Worm (Caenorhabditis elegans): ENCODE results near the gene rsu-1.
A peak's percentile ranks its signal among the peaks of the same experiment; 100 is the strongest.
"Not testable (repeated sequence)": the region's sequence is repeated elsewhere in the genome, so short reads cannot be mapped to it uniquely, and the experiment has no call there.

rsu-1 gene

DNA sequence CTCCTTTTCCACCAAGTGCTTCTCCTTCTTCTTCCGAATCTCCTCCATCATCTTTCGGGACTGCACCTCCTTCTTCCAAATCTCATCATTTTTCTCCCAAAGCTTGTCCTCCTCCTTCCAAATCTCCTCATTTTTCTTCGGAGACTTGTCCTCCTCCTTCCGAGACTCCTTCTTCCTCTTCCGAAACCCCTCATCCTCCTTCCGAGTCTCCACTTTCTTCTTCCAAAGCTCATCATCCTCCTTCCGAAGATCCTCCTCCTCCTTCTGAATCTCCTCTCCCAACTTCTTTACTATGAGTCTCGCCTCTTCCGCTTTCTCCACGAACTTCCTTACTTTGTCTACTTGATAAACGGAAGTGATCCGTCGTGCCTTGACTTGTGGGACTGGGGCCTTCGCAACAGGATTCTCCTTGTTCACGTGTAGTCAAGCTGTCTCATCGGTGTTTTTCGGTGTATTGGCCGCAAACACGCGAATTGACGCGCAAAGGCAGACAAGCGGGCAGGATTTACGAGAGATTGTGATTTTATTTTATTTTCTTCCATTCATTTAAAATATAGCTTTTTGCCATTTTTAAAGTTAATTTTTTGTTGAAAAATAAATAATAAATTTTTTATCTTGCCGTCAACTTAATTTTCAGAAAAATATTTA is 19.1 kb upstream of the rsu-1 start, which contains the start of the genes K01A11.3 and C34C12.12:
K01A11.3 (minus strand) TSS at position 51 of the 648 bp plus-strand sequence.
C34C12.12 (plus strand) TSS at position 632 of the 648 bp plus-strand sequence.
- TF ChIP-seq ets-4 (tag; optimal IDR thresholded peaks at IDR 0.05) (no peak), K09A11.1 (tag; optimal IDR thresholded peaks at IDR 0.05; ENCODE audit: insufficient read depth) (no peak), ahr-1 (tag; optimal IDR thresholded peaks at IDR 0.05) (no peak), hlh-13 (GFP tag; optimal IDR thresholded peaks at IDR 0.05) (no peak), ztf-16 (tag; optimal IDR thresholded peaks at IDR 0.05) (no peak), unc-86 (tag; optimal IDR thresholded peaks at IDR 0.05) (no peak), fax-1 (tag; optimal IDR thresholded peaks at IDR 0.05) (no peak), C08G9.2 (tag; optimal IDR thresholded peaks at IDR 0.05) (no peak), ceh-6 (GFP tag; optimal IDR thresholded peaks at IDR 0.05) (no peak)

DNA sequence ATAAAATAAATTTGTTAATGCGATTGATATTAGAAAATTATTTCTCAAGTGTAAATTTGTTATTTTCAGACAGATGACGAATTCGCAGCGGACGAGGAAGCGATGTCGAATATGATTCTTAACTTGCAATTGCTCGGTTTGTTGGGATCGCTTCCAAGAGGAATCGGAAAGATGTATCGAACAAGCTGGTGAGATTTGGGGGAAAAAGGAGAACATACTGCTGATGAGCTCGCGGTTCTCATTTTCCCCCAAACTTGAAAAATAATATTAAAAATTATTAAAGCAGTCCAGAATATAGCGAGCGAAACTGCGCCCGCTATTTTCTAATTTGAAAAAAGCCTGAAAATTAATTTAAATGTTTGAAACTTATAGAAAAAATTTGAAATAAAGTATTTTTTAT is 18.3 kb upstream of the rsu-1 start, which contains the start of gene C34C12.2:
C34C12.2 (plus strand) TSS at position 301 of the 400 bp plus-strand sequence.
- not testable (repeated sequence) for TF ChIP-seq ceh-31, madf-2, elt-2 (tag; optimal IDR thresholded peaks at IDR 0.05)

DNA sequence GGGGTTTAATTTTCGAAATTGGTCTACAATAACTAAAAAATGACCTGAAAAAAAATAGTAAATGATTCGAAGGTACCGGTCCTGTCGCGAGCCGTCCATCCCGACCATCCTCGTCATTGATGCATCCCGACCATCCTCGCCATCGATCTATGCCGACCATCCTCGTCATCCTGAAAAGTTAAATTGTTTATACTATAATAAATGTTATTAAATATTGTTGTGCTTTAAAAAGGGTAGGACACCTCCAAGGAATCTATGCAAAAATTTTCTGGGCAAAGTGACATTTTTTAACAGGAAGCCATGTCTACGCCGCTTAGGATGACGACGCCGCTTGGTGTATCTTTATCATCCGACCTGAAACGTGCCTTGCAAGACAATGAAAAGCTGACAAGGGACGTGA is 17.8 kb upstream of the rsu-1 start, which contains the start of gene C34C12.1:
C34C12.1 (plus strand) TSS at position 301 of the 400 bp plus-strand sequence.
- TF ChIP-seq che-1, unc-86, eyg-1 (tag; optimal IDR thresholded peaks at IDR 0.05): not testable (repeated sequence)

DNA sequence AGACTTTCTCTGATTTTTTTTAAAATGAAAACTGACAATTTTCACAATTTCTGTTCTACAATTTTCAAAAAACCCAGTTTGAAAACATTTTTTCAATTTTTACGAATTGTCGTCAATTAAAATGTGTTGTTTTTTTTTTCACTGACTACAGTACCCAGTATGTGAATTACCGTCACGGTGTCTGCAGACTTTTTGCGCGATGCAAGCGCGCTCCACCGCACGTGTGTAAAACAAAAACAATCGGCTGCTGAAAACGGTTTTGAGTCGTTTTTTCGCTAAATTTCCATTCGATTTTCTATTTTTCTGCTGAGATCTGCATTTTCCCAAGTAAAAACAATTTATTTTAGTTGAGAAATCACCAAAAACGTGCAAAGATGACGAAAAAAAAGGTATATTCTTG is 15.6 kb upstream of the rsu-1 start:
- no peak for TF ChIP-seq eyg-1 (tag; optimal IDR thresholded peaks at IDR 0.05)
- TF ChIP-seq unc-55 (GFP tag; optimal IDR thresholded peaks at IDR 0.05) = peak; percentile 50
- no peak for TF ChIP-seq tbx-7 (tag; optimal IDR thresholded peaks at IDR 0.05)
- TF ChIP-seq ama-1 (optimal IDR thresholded peaks at IDR 0.05) = no peak
- no peak for TF ChIP-seq mec-3 (tag; optimal IDR thresholded peaks at IDR 0.05; ENCODE audit: borderline replicate concordance)
- TF ChIP-seq nhr-11 (tag; optimal IDR thresholded peaks at IDR 0.05) = no peak
- TF ChIP-seq nhr-232 (tag; optimal IDR thresholded peaks at IDR 0.05) = no peak
- no peak for TF ChIP-seq ttx-3 (tag; optimal IDR thresholded peaks at IDR 0.05)
- TF ChIP-seq tbx-2 (tag; optimal IDR thresholded peaks at IDR 0.05) = peak; percentile 64
- no peak for TF ChIP-seq C38D4.7 (GFP tag; optimal IDR thresholded peaks at IDR 0.05)
- no peak for TF ChIP-seq sdc-2 (tag; optimal IDR thresholded peaks at IDR 0.05)
- TF ChIP-seq dve-1 (tag; optimal IDR thresholded peaks at IDR 0.05) = peak; percentile 73
- TF ChIP-seq pqm-1 (tag; optimal IDR thresholded peaks at IDR 0.05) = peak; percentile 49
- no peak for TF ChIP-seq npax-4 (tag; optimal IDR thresholded peaks at IDR 0.05)
- no peak for TF ChIP-seq lim-6 (tag; optimal IDR thresholded peaks at IDR 0.05)
- TF ChIP-seq ceh-9 (tag; optimal IDR thresholded peaks at IDR 0.05) = no peak
- no peak for TF ChIP-seq hlh-8 (tag; optimal IDR thresholded peaks at IDR 0.05)
- TF ChIP-seq elt-4 (tag; optimal IDR thresholded peaks at IDR 0.05) = no peak
- no peak for TF ChIP-seq pat-9 (tag; optimal IDR thresholded peaks at IDR 0.05)
- no peak for TF ChIP-seq zip-5 (tag; optimal IDR thresholded peaks at IDR 0.05)
- TF ChIP-seq syd-9 (tag; optimal IDR thresholded peaks at IDR 0.05) = no peak
- peak; percentile 72 for TF ChIP-seq ceh-31 (tag; optimal IDR thresholded peaks at IDR 0.05)
- TF ChIP-seq T23F11.4 (GFP tag; optimal IDR thresholded peaks at IDR 0.05) = no peak
- TF ChIP-seq hlh-30 (tag; optimal IDR thresholded peaks at IDR 0.05; ENCODE audit: insufficient read depth) = peak; percentile 50
- peak; percentile 30 for TF ChIP-seq pax-1 (tag; optimal IDR thresholded peaks at IDR 0.05)
- TF ChIP-seq nfya-1 (tag; optimal IDR thresholded peaks at IDR 0.05) = peak; percentile 91
- TF ChIP-seq ceh-2 (tag; optimal IDR thresholded peaks at IDR 0.05) = no peak
- no peak for TF ChIP-seq hlh-6 (tag; optimal IDR thresholded peaks at IDR 0.05)
- no peak for TF ChIP-seq ahr-1 (tag; optimal IDR thresholded peaks at IDR 0.05)
- TF ChIP-seq gmeb-2 (tag; optimal IDR thresholded peaks at IDR 0.05) = no peak
- no peak for TF ChIP-seq dmd-4 (tag; optimal IDR thresholded peaks at IDR 0.05; ENCODE audit: borderline replicate concordance)
- peak; percentile 63 for TF ChIP-seq unc-42 (tag; optimal IDR thresholded peaks at IDR 0.05)
- no peak for TF ChIP-seq che-1 (tag; optimal IDR thresholded peaks at IDR 0.05)
- TF ChIP-seq pros-1 (tag; optimal IDR thresholded peaks at IDR 0.05) = no peak
- no peak for TF ChIP-seq ceh-19 (GFP tag; optimal IDR thresholded peaks at IDR 0.05)
- no peak for TF ChIP-seq hlh-13 (GFP tag; optimal IDR thresholded peaks at IDR 0.05)
- peak; percentile 52 for TF ChIP-seq ztf-16 (tag; optimal IDR thresholded peaks at IDR 0.05)

Measured in whole organism, late embryonic.